Fruit fly (Drosophila melanogaster): ENCODE results near the gene Pur-alpha.

dm6 chr4:554758-555157 is 3.1 kb upstream of the Pur-alpha start:
- no peak for TF ChIP-seq CG8478 (optimal IDR thresholded peaks at IDR 0.05)
- TF ChIP-seq CTCF (optimal IDR thresholded peaks at IDR 0.05), result no peak
